Fruit fly (Drosophila melanogaster) whole organism, prepupa: ENCODE data around the gene CG8814.

ENCODE experiments used
- CG10631 ChIP-seq: fragments of 200-800 bp; sonication (Bioruptor generic); optimal IDR thresholded peaks from 2 replicates; lab custom pipeline; 2016; ENCODE audit warnings: missing biosample characterization, missing genetic modification characterization
- CG10669 ChIP-seq: fragments of 200-800 bp; sonication (Bioruptor generic); optimal IDR thresholded peaks from 3 replicates; lab custom pipeline; 2018; ENCODE audit warnings: missing biosample characterization, mild to moderate bottlenecking, missing genetic modification characterization, moderate library complexity
- CG11762 ChIP-seq: fragments of 200-800 bp; sonication (Bioruptor generic); optimal IDR thresholded peaks from 3 replicates; lab custom pipeline; 2016; ENCODE audit warnings: missing biosample characterization, missing genetic modification characterization; ENCODE audit not compliant: insufficient read depth
- CG11902 ChIP-seq: fragments of 200-800 bp; sonication (Bioruptor generic); optimal IDR thresholded peaks from 3 replicates; lab custom pipeline; 2016; ENCODE audit warnings: missing biosample characterization, missing genetic modification characterization
- CG15336 ChIP-seq: fragments of 200-800 bp; sonication (Bioruptor generic); IDR thresholded peaks from 2 replicates; pipeline ENCODE4 v1.3.6; 2022; ENCODE audit warnings: missing biosample characterization, missing genetic modification characterization
- CG1621 ChIP-seq: fragments of 200-800 bp; sonication (Bioruptor generic); optimal IDR thresholded peaks from 3 replicates; lab custom pipeline; 2018; ENCODE audit warnings: missing biosample characterization, mild to moderate bottlenecking, missing genetic modification characterization
- CG32006 ChIP-seq: fragments of 200-800 bp; sonication (Bioruptor generic); optimal IDR thresholded peaks from 3 replicates; lab custom pipeline; 2017; ENCODE audit warnings: missing biosample characterization, mild to moderate bottlenecking, missing genetic modification characterization
- CG34406 ChIP-seq: fragments of 200-800 bp; sonication (Bioruptor generic); optimal IDR thresholded peaks from 3 replicates; lab custom pipeline; 2016; ENCODE audit warnings: missing biosample characterization, missing genetic modification characterization
- CG6163 ChIP-seq: fragments of 200-800 bp; sonication (Bioruptor generic); IDR thresholded peaks from 3 replicates; pipeline ENCODE4 v1.3.6; 2022; ENCODE audit warnings: missing biosample characterization, missing genetic modification characterization
- CG6792 ChIP-seq: fragments of 200-800 bp; sonication (Bioruptor generic); optimal IDR thresholded peaks from 3 replicates; lab custom pipeline; 2016; ENCODE audit warnings: missing biosample characterization, missing genetic modification characterization
- CG6808 ChIP-seq: fragments of 200-800 bp; sonication (Bioruptor generic); optimal IDR thresholded peaks from 3 replicates; lab custom pipeline; 2017; ENCODE audit warnings: missing biosample characterization, missing genetic modification characterization, mild to moderate bottlenecking, moderate library complexity, missing genetic modification reagents
- CG6854 ChIP-seq: fragments of 200-800 bp; sonication (Bioruptor generic); optimal IDR thresholded peaks from 2 replicates; lab custom pipeline; 2017; ENCODE audit warnings: missing biosample characterization, mild to moderate bottlenecking, missing genetic modification characterization
- CG7368 ChIP-seq: fragments of 200-800 bp; sonication (Bioruptor generic); optimal IDR thresholded peaks from 3 replicates; lab custom pipeline; 2016; ENCODE audit warnings: missing biosample characterization, missing genetic modification characterization
- CG8632 ChIP-seq: fragments of 200-800 bp; sonication (Bioruptor generic); optimal IDR thresholded peaks from 3 replicates; lab custom pipeline; 2016; ENCODE audit warnings: missing biosample characterization, missing genetic modification characterization
- CG9139 ChIP-seq: fragments of 200-800 bp; sonication (Bioruptor generic); optimal IDR thresholded peaks from 3 replicates; lab custom pipeline; 2017; ENCODE audit warnings: missing biosample characterization, mild to moderate bottlenecking, missing genetic modification characterization
- Eip75B ChIP-seq: fragments of 200-800 bp; sonication (Bioruptor generic); optimal IDR thresholded peaks from 3 replicates; lab custom pipeline; 2016; ENCODE audit warnings: missing biosample characterization, missing genetic modification characterization
- Eip78C ChIP-seq: fragments of 200-800 bp; sonication (Bioruptor generic); peaks from one replicate; lab custom pipeline; 2016; ENCODE audit warnings: missing biosample characterization, missing genetic modification characterization
- Ets21C ChIP-seq: fragments of 200-800 bp; sonication (Bioruptor generic); optimal IDR thresholded peaks from 3 replicates; lab custom pipeline; 2016; ENCODE audit warnings: missing biosample characterization, missing genetic modification characterization
- Ets96B ChIP-seq: fragments of 200-800 bp; optimal IDR thresholded peaks from 2 replicates; lab custom pipeline; 2019; ENCODE audit warnings: missing biosample characterization, mild to moderate bottlenecking, missing genetic modification characterization, moderate library complexity
- Hr38 ChIP-seq: sonication (Bioruptor generic); optimal IDR thresholded peaks from 2 replicates; lab custom pipeline; 2016; ENCODE audit warnings: missing biosample characterization, missing genetic modification characterization
- Hr39 ChIP-seq: fragments of 200-800 bp; sonication (Bioruptor generic); optimal IDR thresholded peaks from 2 replicates; lab custom pipeline; 2016; ENCODE audit warnings: missing biosample characterization, missing genetic modification characterization
- Hr4 ChIP-seq: fragments of 200-800 bp; sonication (Bioruptor generic); optimal IDR thresholded peaks from 3 replicates; lab custom pipeline; 2016; ENCODE audit warnings: missing biosample characterization, missing genetic modification characterization
- Met ChIP-seq: fragments of 200-800 bp; sonication (Bioruptor generic); optimal IDR thresholded peaks from 3 replicates; lab custom pipeline; 2016; ENCODE audit warnings: missing biosample characterization, missing genetic modification characterization
- OdsH ChIP-seq: fragments of 200-800 bp; sonication (Bioruptor generic); optimal IDR thresholded peaks from 3 replicates; lab custom pipeline; 2016; ENCODE audit warnings: missing biosample characterization, missing genetic modification characterization
- Smox ChIP-seq: fragments of 200-800 bp; sonication (Bioruptor generic); optimal IDR thresholded peaks from 3 replicates; lab custom pipeline; 2016; ENCODE audit warnings: missing biosample characterization, missing genetic modification characterization
- Sox102F ChIP-seq: fragments of 200-800 bp; sonication (Bioruptor generic); optimal IDR thresholded peaks from 2 replicates; lab custom pipeline; 2016; ENCODE audit warnings: missing biosample characterization, mild to moderate bottlenecking, missing genetic modification characterization
- Sox14 ChIP-seq: fragments of 200-800 bp; sonication (Bioruptor generic); optimal IDR thresholded peaks from 3 replicates; lab custom pipeline; 2016; ENCODE audit warnings: missing biosample characterization, missing genetic modification characterization
- cyc ChIP-seq: fragments of 200-800 bp; sonication (Bioruptor generic); optimal IDR thresholded peaks from 3 replicates; lab custom pipeline; 2016; ENCODE audit warnings: missing biosample characterization, missing genetic modification characterization
- dac ChIP-seq: fragments of 200-800 bp; sonication (Bioruptor generic); optimal IDR thresholded peaks from 2 replicates; lab custom pipeline; 2017; ENCODE audit warnings: missing biosample characterization, mild to moderate bottlenecking, missing genetic modification characterization
- dsx ChIP-seq: fragments of 200-800 bp; optimal IDR thresholded peaks from 3 replicates; lab custom pipeline; 2019; ENCODE audit warnings: missing biosample characterization, mild to moderate bottlenecking, missing genetic modification characterization, moderate library complexity; ENCODE audit not compliant: poor library complexity, severe bottlenecking
- eg ChIP-seq: fragments of 200-800 bp; sonication (Bioruptor generic); IDR thresholded peaks from 3 replicates; pipeline ENCODE4 v1.3.6; 2022; ENCODE audit warnings: missing biosample characterization, missing genetic modification characterization
- esn ChIP-seq: fragments of 200-800 bp; sonication (Bioruptor generic); optimal IDR thresholded peaks from 2 replicates; lab custom pipeline; 2016; ENCODE audit warnings: missing biosample characterization, mild to moderate bottlenecking, missing genetic modification characterization, moderate library complexity
- fd85E ChIP-seq: fragments of 200-800 bp; sonication (Bioruptor generic); optimal IDR thresholded peaks from 3 replicates; lab custom pipeline; 2016; ENCODE audit warnings: missing biosample characterization, missing genetic modification characterization
- fkh ChIP-seq: fragments of 200-800 bp; sonication (Bioruptor generic); optimal IDR thresholded peaks from 3 replicates; lab custom pipeline; 2017; ENCODE audit warnings: missing biosample characterization, mild to moderate bottlenecking, missing genetic modification characterization, moderate library complexity
- net ChIP-seq: fragments of 200-800 bp; sonication (Bioruptor generic); optimal IDR thresholded peaks from 3 replicates; lab custom pipeline; 2016; ENCODE audit warnings: missing biosample characterization, missing genetic modification characterization
- salr ChIP-seq, 2 experiments: fragments of 200-800 bp; sonication (Bioruptor generic); optimal IDR thresholded peaks; 3 replicates each; lab custom pipeline; 2016 to 2018; ENCODE audit warnings: missing biosample characterization in 2 of 2, missing genetic modification characterization in 2 of 2, mild to moderate bottlenecking in 1 of 2
- ss ChIP-seq, 2 experiments: fragments of 200-800 bp; sonication (Bioruptor generic); optimal IDR thresholded peaks; 2 replicates in 1 of 2; 3 replicates in 1 of 2; lab custom pipeline; 2017 to 2018; ENCODE audit warnings: mild to moderate bottlenecking in 2 of 2, missing biosample characterization in 2 of 2, missing genetic modification characterization in 2 of 2, moderate library complexity in 1 of 2
- svp ChIP-seq: fragments of 200-800 bp; sonication (Bioruptor generic); peaks from one replicate; lab custom pipeline; 2016; ENCODE audit warnings: missing biosample characterization, missing genetic modification characterization
- topi ChIP-seq: fragments of 200-800 bp; sonication (Bioruptor generic); optimal IDR thresholded peaks from 3 replicates; lab custom pipeline; 2016; ENCODE audit warnings: missing biosample characterization, missing genetic modification characterization
- vri ChIP-seq: fragments of 200-800 bp; sonication (Bioruptor generic); optimal IDR thresholded peaks from 3 replicates; lab custom pipeline; 2016; ENCODE audit warnings: missing biosample characterization, mild to moderate bottlenecking, missing genetic modification characterization

Gene CG8814

DNA sequence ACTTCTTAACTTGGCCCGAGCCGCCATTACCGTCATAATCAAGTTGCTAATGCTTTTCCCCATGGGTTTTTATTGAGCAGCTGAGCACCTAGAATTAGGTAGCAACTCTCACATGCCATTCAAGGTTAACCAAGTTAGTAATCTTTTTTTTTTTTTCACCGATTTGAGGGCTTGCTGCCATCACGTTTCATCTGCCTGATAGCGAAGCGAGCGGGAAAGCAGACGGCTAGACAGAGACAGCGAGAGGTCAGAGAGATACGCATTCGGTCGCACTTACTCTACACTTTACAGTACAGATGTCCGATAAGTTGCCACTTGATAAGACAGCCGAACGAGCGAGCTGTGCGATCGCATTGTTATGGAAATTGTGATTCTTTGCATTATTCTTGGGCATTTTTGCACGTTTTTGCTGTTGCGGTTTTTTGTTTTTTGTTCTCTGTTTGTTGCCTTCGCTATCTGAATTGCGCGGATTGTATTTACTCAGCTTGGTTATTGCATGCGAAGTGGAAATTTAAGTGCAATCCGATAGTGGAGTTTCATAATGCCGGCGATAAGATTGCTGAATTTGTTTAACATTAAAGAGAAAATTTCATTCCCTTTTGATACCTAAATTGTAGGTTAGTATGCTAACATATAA is 25.8 kb downstream of the CG8814 start:
- TF ChIP-seq CG11902 (GFP tag; lab: Kevin White, UChicago) = no peak
- TF ChIP-seq CG6163 (GFP tag; lab: Robert Waterston, UW) = peak; percentile 48; the same call in 1 of the 3 replicates
- TF ChIP-seq Eip75B (GFP tag; lab: Kevin White, UChicago) = peak; percentile 4
- no peak for TF ChIP-seq Hr38 (GFP tag; lab: Kevin White, UChicago)
- no peak for TF ChIP-seq Smox (GFP tag; lab: Kevin White, UChicago)
- TF ChIP-seq eg (GFP tag; lab: Robert Waterston, UW) = 0 out of 3 replicates have a peak, but pooled peaks have one; percentile 43
- TF ChIP-seq Sox14 (GFP tag; lab: Kevin White, UChicago) = peak; percentile 29
- TF ChIP-seq CG6854 (GFP tag; lab: Kevin White, UChicago) = no peak
- TF ChIP-seq CG7368 = no peak
- TF ChIP-seq Eip78C (GFP tag; lab: Kevin White, UChicago) = peak; percentile 70
- peak; percentile 11 for TF ChIP-seq dsx (GFP tag; lab: Kevin White, UChicago)
- peak; percentile 99 for TF ChIP-seq svp
- peak; percentile 93 for TF ChIP-seq vri
- no peak for TF ChIP-seq Ets96B (tag; lab: Kevin White, UChicago)

DNA sequence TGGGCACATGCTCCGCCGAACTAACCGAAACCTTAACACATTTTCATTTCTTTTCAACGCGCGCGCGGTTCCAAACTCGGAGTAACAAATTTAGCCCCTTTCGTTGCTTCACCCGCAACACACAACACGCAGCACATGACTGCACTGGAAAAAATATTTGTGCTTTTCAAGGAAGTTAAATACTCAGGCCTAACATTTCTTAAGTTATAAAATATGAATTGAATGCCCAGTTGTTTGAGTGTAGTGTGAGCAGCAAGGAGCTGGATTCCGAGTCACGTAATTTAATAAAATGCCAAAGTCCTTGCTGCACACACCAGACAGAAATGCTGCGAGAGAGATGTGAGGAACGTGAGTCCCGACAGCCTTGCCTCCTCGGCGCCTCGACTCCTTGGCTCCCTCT is 26.8 kb downstream of the CG8814 start:
- TF ChIP-seq CG11762 = no peak
- peak; percentile 83 for TF ChIP-seq Eip78C (GFP tag; lab: Kevin White, UChicago)
- TF ChIP-seq Eip75B (GFP tag; lab: Kevin White, UChicago) = no peak
- no peak for TF ChIP-seq CG9139
- peak; percentile 1 for TF ChIP-seq CG32006 (GFP tag; lab: Kevin White, UChicago)
- TF ChIP-seq CG1621 (tag; lab: Kevin White, UChicago) = no peak
- TF ChIP-seq Sox102F = no peak
- TF ChIP-seq fkh (GFP tag; lab: Kevin White, UChicago) = no peak

DNA sequence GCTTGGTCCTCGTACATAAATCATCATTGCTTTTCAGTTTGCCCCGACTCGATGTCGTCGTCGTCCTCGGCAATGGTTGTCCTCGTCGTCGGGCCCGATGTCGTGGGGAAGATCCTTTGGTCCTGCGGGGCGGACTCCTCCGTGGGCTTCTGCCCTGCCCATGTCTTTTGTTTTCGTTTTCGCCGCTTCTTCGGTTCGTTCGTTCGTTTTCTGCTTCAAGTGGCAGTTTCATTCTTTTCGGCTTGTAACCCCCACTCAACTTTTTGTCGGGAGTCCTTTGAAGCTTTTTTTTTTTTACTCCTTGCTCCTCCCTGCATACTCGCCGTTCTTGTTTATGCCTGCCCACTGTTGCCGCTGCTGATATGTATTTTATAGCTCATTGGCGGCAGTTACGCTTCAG is 29.0 kb downstream of the CG8814 start:
- TF ChIP-seq Eip78C (GFP tag; lab: Kevin White, UChicago) (no peak), svp (no peak), Ets96B (tag; lab: Kevin White, UChicago) (no peak), dac (no peak), topi (GFP tag; lab: Kevin White, UChicago) (no peak)

DNA sequence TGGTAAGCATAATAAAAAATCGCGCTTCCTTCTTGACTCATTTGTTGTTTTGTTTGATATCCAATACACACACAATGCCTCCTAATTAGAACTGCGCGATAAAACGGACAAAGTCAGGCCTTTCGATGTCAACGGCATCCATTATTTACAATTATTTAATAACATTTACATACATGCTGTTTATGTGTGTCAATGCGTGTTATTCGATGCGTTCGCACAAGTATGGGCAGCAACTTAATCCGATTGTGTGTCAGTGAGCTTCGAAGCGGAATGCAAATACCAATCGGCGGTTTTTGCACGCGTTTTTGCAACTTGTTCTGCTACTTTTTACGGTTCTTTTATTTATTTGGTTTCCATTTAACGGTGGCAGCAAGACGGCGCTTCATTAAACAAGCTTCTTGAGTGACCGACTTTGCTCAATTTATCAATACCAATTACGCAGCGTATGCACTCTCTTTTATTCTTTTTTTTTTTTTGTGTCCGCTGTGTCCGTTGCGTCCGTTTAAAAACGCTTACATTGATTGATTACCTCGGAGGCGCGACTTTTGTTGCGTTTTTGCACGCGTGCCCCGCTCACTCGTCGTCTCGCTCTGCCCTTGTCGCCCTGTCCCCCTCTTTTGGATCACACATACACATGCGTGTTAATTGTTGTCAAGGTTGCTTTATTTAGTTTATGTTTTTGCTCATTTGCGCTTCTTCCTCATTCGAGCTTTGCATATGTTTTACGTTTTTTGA is 29.8 kb downstream of the CG8814 start:
- TF ChIP-seq esn (GFP tag; lab: Kevin White, UChicago) = peak; percentile 8
- no peak for TF ChIP-seq CG9139
- TF ChIP-seq Hr38 (GFP tag; lab: Kevin White, UChicago) = no peak
- TF ChIP-seq cyc = no peak
- TF ChIP-seq ss (GFP tag; optimal IDR thresholded peaks at IDR 0.05; lab: Kevin White, UChicago) = peak in 1 of 2 experiments; percentile 15
- TF ChIP-seq CG6854 (GFP tag; lab: Kevin White, UChicago) = no peak
- TF ChIP-seq Sox14 (GFP tag; lab: Kevin White, UChicago) = no peak
- peak; percentile 1 for TF ChIP-seq fkh (GFP tag; lab: Kevin White, UChicago)
- no peak for TF ChIP-seq Eip78C (GFP tag; lab: Kevin White, UChicago)
- TF ChIP-seq Hr39 (GFP tag; lab: Kevin White, UChicago) = no peak
- TF ChIP-seq CG6792 (GFP tag; lab: Kevin White, UChicago) = no peak
- no peak for TF ChIP-seq fd85E (GFP tag; lab: Kevin White, UChicago)
- TF ChIP-seq Smox (GFP tag; lab: Kevin White, UChicago) = no peak
- no peak for TF ChIP-seq salr (GFP tag; optimal IDR thresholded peaks at IDR 0.05; lab: Kevin White, UChicago)
- peak; percentile 65 for TF ChIP-seq svp
- no peak for TF ChIP-seq Hr4

DNA sequence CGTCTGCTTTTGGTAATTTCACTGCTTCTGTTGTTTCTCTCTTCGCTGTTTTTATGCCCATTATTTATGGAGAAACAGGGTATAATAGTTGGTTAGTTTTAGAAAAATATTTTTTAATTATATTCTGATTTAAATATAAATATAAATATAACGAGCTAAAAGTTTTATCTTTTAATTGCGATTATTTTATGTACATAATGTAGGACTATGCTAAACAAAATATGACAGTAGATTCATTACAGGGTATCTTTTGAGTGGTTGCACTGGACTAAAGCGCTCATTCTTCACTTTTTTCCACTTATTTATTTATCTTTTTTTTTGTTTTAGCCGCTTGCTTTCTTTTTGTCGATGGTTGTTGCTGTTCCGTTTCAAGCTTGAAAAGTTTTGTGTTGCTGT is 30.4 kb downstream of the CG8814 start:
- TF ChIP-seq CG6792 (GFP tag; lab: Kevin White, UChicago) (peak; percentile 70), cyc (peak; percentile 37), CG8632 (GFP tag; lab: Kevin White, UChicago) (peak; percentile 81), CG6808 (GFP tag; lab: Kevin White, UChicago) (no peak), CG10631 (GFP tag; lab: Kevin White, UChicago) (peak; percentile 55), CG10669 (GFP tag; lab: Kevin White, UChicago) (peak; percentile 37), OdsH (GFP tag; lab: Kevin White, UChicago) (peak; percentile 74), esn (GFP tag; lab: Kevin White, UChicago) (peak; percentile 80), dsx (GFP tag; lab: Kevin White, UChicago) (peak; percentile 45), Met (peak; percentile 61), CG6854 (GFP tag; lab: Kevin White, UChicago) (no peak), Sox14 (GFP tag; lab: Kevin White, UChicago) (no peak), net (GFP tag; lab: Kevin White, UChicago) (peak; percentile 65), Ets21C (GFP tag; lab: Kevin White, UChicago) (no peak), vri (no peak), CG15336 (GFP tag; lab: Robert Waterston, UW) (peak; percentile 82), ss (GFP tag; optimal IDR thresholded peaks at IDR 0.05; lab: Kevin White, UChicago) (peak in 1 of 2 experiments; percentile 43), CG34406 (GFP tag; lab: Kevin White, UChicago) (peak; percentile 81)
